Fruit fly (Drosophila melanogaster) whole organism, embryonic: ENCODE data around the gene CG12608.

Experiments used
- Abd-B ChIP-seq: fragments of 200-800 bp; sonication (Bioruptor generic); optimal IDR thresholded peaks from 2 replicates; lab custom pipeline; 2018; ENCODE audit warnings: missing biosample characterization, mild to moderate bottlenecking, missing genetic modification characterization, moderate library complexity
- Ada2b ChIP-seq: fragments of 200-800 bp; sonication (Bioruptor generic); IDR thresholded peaks from 2 replicates; pipeline ENCODE4 v1.3.6; 2022; ENCODE audit warnings: missing biosample characterization, missing genetic modification characterization
- Aef1 ChIP-seq: fragments of 200-800 bp; sonication (Bioruptor generic); IDR thresholded peaks from 3 replicates; pipeline ENCODE4 v1.3.6; 2022; ENCODE audit warnings: missing biosample characterization, missing genetic modification characterization
- CG10274 ChIP-seq: fragments of 200-800 bp; sonication (Bioruptor generic); optimal IDR thresholded peaks from 3 replicates; lab custom pipeline; 2017; ENCODE audit warnings: missing biosample characterization, mild to moderate bottlenecking, missing genetic modification characterization
- CG10321 ChIP-seq: fragments of 200-800 bp; sonication (Bioruptor generic); IDR thresholded peaks from 2 replicates; pipeline ENCODE4 v1.3.6; 2022; ENCODE audit warnings: missing biosample characterization, missing genetic modification characterization
- CG11695 ChIP-seq: fragments of 200-800 bp; sonication (Bioruptor generic); IDR thresholded peaks from 3 replicates; pipeline ENCODE4 v1.3.6; 2022; ENCODE audit warnings: missing biosample characterization, missing genetic modification characterization
- CG12299 ChIP-seq: fragments of 200-800 bp; sonication (Bioruptor generic); optimal IDR thresholded peaks from 2 replicates; lab custom pipeline; 2018; ENCODE audit warnings: missing biosample characterization, mild to moderate bottlenecking, missing genetic modification characterization
- CG13123 ChIP-seq: fragments of 200-800 bp; sonication (Bioruptor generic); optimal IDR thresholded peaks from 2 replicates; lab custom pipeline; 2016; ENCODE audit warnings: missing biosample characterization, missing genetic modification characterization
- CG13296 ChIP-seq: fragments of 200-800 bp; sonication (Bioruptor generic); optimal IDR thresholded peaks from 3 replicates; lab custom pipeline; 2018; ENCODE audit warnings: missing biosample characterization, mild to moderate bottlenecking, missing genetic modification characterization
- CG15269 ChIP-seq: fragments of 200-800 bp; sonication (Bioruptor generic); optimal IDR thresholded peaks from 2 replicates; lab custom pipeline; 2018; ENCODE audit warnings: missing biosample characterization, mild to moderate bottlenecking, missing genetic modification characterization, moderate library complexity
- CG15514 ChIP-seq: fragments of 200-800 bp; sonication (Bioruptor generic); optimal IDR thresholded peaks from 3 replicates; lab custom pipeline; 2017; ENCODE audit warnings: missing biosample characterization, missing genetic modification characterization, mild to moderate bottlenecking, moderate library complexity, missing genetic modification reagents
- CG18599 ChIP-seq: fragments of 200-800 bp; sonication (Bioruptor generic); optimal IDR thresholded peaks from 3 replicates; lab custom pipeline; 2017; ENCODE audit warnings: missing biosample characterization, missing genetic modification characterization, mild to moderate bottlenecking, moderate library complexity, missing genetic modification reagents
- CG2712 ChIP-seq: fragments of 200-800 bp; optimal IDR thresholded peaks from 3 replicates; lab custom pipeline; 2019; ENCODE audit warnings: missing biosample characterization, mild to moderate bottlenecking, missing genetic modification characterization, moderate library complexity
- CG32532 ChIP-seq: fragments of 200-800 bp; sonication (Bioruptor generic); IDR thresholded peaks from 2 replicates; pipeline ENCODE4 v1.3.6; 2022; ENCODE audit warnings: missing biosample characterization, missing genetic modification characterization
- CG34376 ChIP-seq: fragments of 200-800 bp; sonication (Bioruptor generic); optimal IDR thresholded peaks from 2 replicates; lab custom pipeline; 2018; ENCODE audit warnings: missing biosample characterization, mild to moderate bottlenecking, missing genetic modification characterization
- CG34422 ChIP-seq: fragments of 200-800 bp; sonication (Bioruptor generic); IDR thresholded peaks from 3 replicates; pipeline ENCODE4 v1.3.6; 2022; ENCODE audit warnings: missing biosample characterization, missing genetic modification characterization
- CG3838 ChIP-seq: fragments of 200-800 bp; sonication (Bioruptor generic); optimal IDR thresholded peaks from 3 replicates; lab custom pipeline; 2016; ENCODE audit warnings: missing biosample characterization, missing genetic modification characterization
- CG4424 ChIP-seq: fragments of 200-800 bp; sonication (Bioruptor generic); optimal IDR thresholded peaks from 3 replicates; lab custom pipeline; 2016; ENCODE audit warnings: missing biosample characterization, missing genetic modification characterization
- CG7372 ChIP-seq: fragments of 200-800 bp; sonication (Bioruptor generic); IDR thresholded peaks from 2 replicates; pipeline ENCODE4 v1.3.6; 2022; ENCODE audit warnings: missing biosample characterization, missing genetic modification characterization
- CG7786 ChIP-seq: fragments of 200-800 bp; sonication (Bioruptor generic); optimal IDR thresholded peaks from 2 replicates; lab custom pipeline; 2016; ENCODE audit warnings: missing biosample characterization, missing genetic modification characterization
- CG8281 ChIP-seq: fragments of 200-800 bp; sonication (Bioruptor generic); optimal IDR thresholded peaks from 2 replicates; lab custom pipeline; 2018; ENCODE audit warnings: missing biosample characterization, mild to moderate bottlenecking, missing genetic modification characterization, moderate library complexity
- GATAe ChIP-seq: fragments of 200-800 bp; sonication (Bioruptor generic); conservative IDR thresholded peaks from 2 replicates; pipeline ENCODE4 v1.3.6; 2022; ENCODE audit warnings: missing biosample characterization, missing genetic modification characterization
- Max ChIP-seq: fragments of 200-800 bp; sonication (Bioruptor generic); optimal IDR thresholded peaks from 2 replicates; lab custom pipeline; 2016; ENCODE audit warnings: missing biosample characterization, mild to moderate bottlenecking, missing genetic modification characterization
- Pdp1 ChIP-seq, 2 experiments: fragments of 200-800 bp; sonication (Bioruptor generic); optimal IDR thresholded peaks; 3 replicates each; lab custom pipeline; 2016; ENCODE audit warnings: missing biosample characterization in 2 of 2, missing genetic modification characterization in 2 of 2, mild to moderate bottlenecking in 1 of 2, moderate library complexity in 1 of 2
- Spps ChIP-seq: fragments of 200-800 bp; sonication (Bioruptor generic); optimal IDR thresholded peaks from 2 replicates; lab custom pipeline; 2018; ENCODE audit warnings: missing biosample characterization, mild to moderate bottlenecking, missing genetic modification characterization
- bigmax ChIP-seq: fragments of 200-800 bp; sonication (Bioruptor generic); optimal IDR thresholded peaks from 2 replicates; lab custom pipeline; 2018; ENCODE audit warnings: missing biosample characterization, mild to moderate bottlenecking, missing genetic modification characterization
- chn ChIP-seq: fragments of 200-800 bp; sonication (Bioruptor generic); optimal IDR thresholded peaks from 2 replicates; lab custom pipeline; 2016; ENCODE audit warnings: missing biosample characterization, missing genetic modification characterization
- crol ChIP-seq: fragments of 200-800 bp; sonication (Bioruptor generic); IDR thresholded peaks from 2 replicates; pipeline ENCODE4 v1.3.6; 2022; ENCODE audit warnings: missing biosample characterization, missing genetic modification characterization
- exex ChIP-seq: fragments of 200-800 bp; sonication (Bioruptor generic); optimal IDR thresholded peaks from 4 replicates; lab custom pipeline; 2018; ENCODE audit warnings: missing biosample characterization, mild to moderate bottlenecking, missing genetic modification characterization, moderate library complexity
- grau ChIP-seq: fragments of 200-800 bp; optimal IDR thresholded peaks from 3 replicates; lab custom pipeline; 2019; ENCODE audit warnings: missing biosample characterization, mild to moderate bottlenecking, missing genetic modification characterization, moderate library complexity
- mirr ChIP-seq: fragments of 200-800 bp; sonication (Bioruptor generic); optimal IDR thresholded peaks from 3 replicates; lab custom pipeline; 2018; ENCODE audit warnings: missing biosample characterization, mild to moderate bottlenecking, missing genetic modification characterization
- phol ChIP-seq: fragments of 200-800 bp; sonication (Bioruptor generic); optimal IDR thresholded peaks from 3 replicates; lab custom pipeline; 2018; ENCODE audit warnings: missing biosample characterization, mild to moderate bottlenecking, missing genetic modification characterization, moderate library complexity
- repo ChIP-seq: fragments of 200-800 bp; sonication (Bioruptor generic); optimal IDR thresholded peaks from 2 replicates; lab custom pipeline; 2016; ENCODE audit warnings: missing biosample characterization, missing genetic modification characterization
- row ChIP-seq: fragments of 200-800 bp; sonication (Bioruptor generic); IDR thresholded peaks from 3 replicates; pipeline ENCODE4 v1.3.6; 2022; ENCODE audit warnings: missing biosample characterization, missing genetic modification characterization
- scrt ChIP-seq: fragments of 200-800 bp; sonication (Bioruptor generic); optimal IDR thresholded peaks from 2 replicates; lab custom pipeline; 2018; ENCODE audit warnings: missing biosample characterization, mild to moderate bottlenecking, missing genetic modification characterization, moderate library complexity
- sens ChIP-seq: fragments of 200-800 bp; sonication (Bioruptor generic); peaks from one replicate; lab custom pipeline; 2016; ENCODE audit warnings: missing biosample characterization, missing genetic modification characterization
- sob ChIP-seq: fragments of 200-800 bp; sonication (Bioruptor generic); IDR thresholded peaks from 2 replicates; pipeline ENCODE4 v1.3.6; 2022; ENCODE audit warnings: missing biosample characterization, missing genetic modification characterization
- sug ChIP-seq: fragments of 200-800 bp; optimal IDR thresholded peaks from 2 replicates; lab custom pipeline; 2019; ENCODE audit warnings: missing biosample characterization, mild to moderate bottlenecking, missing genetic modification characterization, moderate library complexity
- tap ChIP-seq: fragments of 200-800 bp; optimal IDR thresholded peaks from 3 replicates; lab custom pipeline; 2019; ENCODE audit warnings: missing biosample characterization, mild to moderate bottlenecking, missing genetic modification characterization, moderate library complexity
- tx ChIP-seq: fragments of 200-800 bp; sonication (Bioruptor generic); optimal IDR thresholded peaks from 2 replicates; lab custom pipeline; 2016; ENCODE audit warnings: missing biosample characterization, missing genetic modification characterization
- zf30C ChIP-seq: fragments of 200-800 bp; sonication (Bioruptor generic); optimal IDR thresholded peaks from 3 replicates; lab custom pipeline; 2018; ENCODE audit warnings: missing biosample characterization, mild to moderate bottlenecking, missing genetic modification characterization

Gene CG12608

DNA sequence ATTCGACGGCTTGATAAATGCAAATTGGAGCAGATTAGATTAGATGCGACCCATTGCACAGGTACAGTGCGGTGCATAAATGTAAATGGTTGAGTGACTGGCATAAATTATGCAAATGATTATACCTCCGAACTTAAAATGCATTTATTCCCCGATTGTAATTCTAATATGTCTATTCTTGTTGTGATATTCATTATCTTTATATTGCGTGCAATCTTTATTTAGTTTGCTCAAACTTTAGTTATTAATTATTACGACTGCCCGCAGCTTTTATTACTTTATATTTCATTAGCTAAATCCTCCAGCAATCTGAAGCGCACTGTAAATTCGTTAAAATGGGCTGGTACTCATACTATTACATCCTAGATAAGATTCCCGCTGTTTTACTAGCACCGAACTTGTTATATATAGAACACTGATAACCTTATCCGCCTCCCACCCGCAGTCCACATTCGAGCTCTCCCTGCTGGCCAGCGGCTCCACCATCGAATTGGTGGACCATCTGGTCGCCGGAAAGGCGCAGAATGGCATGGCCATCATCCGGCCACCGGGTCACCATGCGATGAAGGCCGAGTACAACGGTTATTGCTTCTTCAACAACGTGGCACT is 8.5 kb downstream of the CG12608 start:
- TF ChIP-seq CG4424 (no peak), grau (tag; lab: Kevin White, UChicago) (peak; percentile 16), CG32532 (GFP tag; lab: Robert Waterston, UW) (no peak), CG34422 (GFP tag; lab: Robert Waterston, UW) (no peak), Pdp1 (GFP tag; optimal IDR thresholded peaks at IDR 0.05; lab: Kevin White, UChicago) (peak in 1 of 2 experiments; percentile 36), sens (peak; percentile 52), CG15269 (tag; lab: Kevin White, UChicago) (no peak), CG11695 (peak; percentile 67; the same call in 2 of the 3 replicates), bigmax (GFP tag; lab: Kevin White, UChicago) (no peak), CG15514 (GFP tag; lab: Kevin White, UChicago) (peak; percentile 20), GATAe (GFP tag; lab: Robert Waterston, UW) (0 out of 2 replicates have a peak, but pooled peaks have one; percentile 12), exex (tag; lab: Kevin White, UChicago) (peak; percentile 73), CG12299 (tag; lab: Kevin White, UChicago) (no peak), repo (no peak), CG2712 (tag; lab: Kevin White, UChicago) (no peak), sob (GFP tag; lab: Robert Waterston, UW) (no peak), Ada2b (GFP tag; lab: Robert Waterston, UW) (no peak), CG18599 (GFP tag; lab: Kevin White, UChicago) (peak; percentile 10), CG13296 (peak; percentile 25), CG34376 (GFP tag; lab: Kevin White, UChicago) (peak; percentile 39), phol (tag; lab: Kevin White, UChicago) (no peak), CG7372 (GFP tag; lab: Robert Waterston, UW) (no peak), zf30C (GFP tag; lab: Kevin White, UChicago) (no peak), Abd-B (GFP tag; lab: Kevin White, UChicago) (no peak), tx (GFP tag; lab: Kevin White, UChicago) (no peak), row (0 out of 3 replicates have a peak, but pooled peaks have one; percentile 19), CG13123 (GFP tag; lab: Kevin White, UChicago) (no peak), CG3838 (GFP tag; lab: Kevin White, UChicago) (no peak), crol (GFP tag; lab: Robert Waterston, UW) (0 out of 2 replicates have a peak, but pooled peaks have one; percentile 14), CG10274 (GFP tag; lab: Kevin White, UChicago) (peak; percentile 12), CG7786 (GFP tag; lab: Kevin White, UChicago) (no peak), Spps (tag; lab: Kevin White, UChicago) (no peak), chn (no peak), Aef1 (GFP tag; lab: Robert Waterston, UW) (no peak), Max (GFP tag; lab: Kevin White, UChicago) (no peak), mirr (GFP tag; lab: Kevin White, UChicago) (peak; percentile 5), scrt (GFP tag; lab: Kevin White, UChicago) (no peak), CG10321 (GFP tag; lab: Robert Waterston, UW) (no peak), CG8281 (tag; lab: Kevin White, UChicago) (no peak), tap (no peak), sug (tag; lab: Kevin White, UChicago) (peak; percentile 44)
